Worm (Caenorhabditis elegans) whole organism, young adult: Measurements from ENCODE around the gene pah-1.

Experiments
- B0019.2 ChIP-seq: fragments of 200-800 bp; sonication (Bioruptor generic); conservative IDR thresholded peaks from 2 replicates; pipeline ENCODE4 v1.3.6; 2022; ENCODE audit warnings: missing genetic modification reagents, missing genetic modification characterization, missing compliant biosample characterization
- B0261.1 ChIP-seq: sonication (generic microtip); optimal IDR thresholded peaks from 2 replicates; lab custom pipeline; 2016; ENCODE audit warnings: mild to moderate bottlenecking, missing genetic modification characterization, moderate library complexity, missing compliant biosample characterization
- C17E4.6 ChIP-seq: fragments of 200-800 bp; sonication (Bioruptor generic); IDR thresholded peaks from 2 replicates; pipeline ENCODE4 v1.3.6; 2022; ENCODE audit warnings: missing genetic modification reagents, missing genetic modification characterization, missing compliant biosample characterization
- D2030.7 ChIP-seq: fragments of 200-800 bp; sonication (Bioruptor generic); IDR thresholded peaks from 2 replicates; pipeline ENCODE4 v1.3.6; 2022; ENCODE audit warnings: missing genetic modification reagents, missing genetic modification characterization, missing compliant biosample characterization
- F10E7.11 ChIP-seq: sonication (generic microtip); optimal IDR thresholded peaks from 2 replicates; lab custom pipeline; 2017; ENCODE audit warnings: mild to moderate bottlenecking, missing genetic modification characterization, moderate library complexity, missing compliant biosample characterization
- F33H1.4 ChIP-seq: fragments of 200-800 bp; sonication (Bioruptor generic); IDR thresholded peaks from 2 replicates; pipeline ENCODE4 v1.3.6; 2022; ENCODE audit warnings: missing genetic modification reagents, missing genetic modification characterization, missing compliant biosample characterization
- F55B11.4 ChIP-seq: sonication (generic microtip); optimal IDR thresholded peaks from 2 replicates; lab custom pipeline; 2016; ENCODE audit warnings: missing compliant biosample characterization, missing genetic modification characterization, borderline replicate concordance; ENCODE audit not compliant: insufficient read depth
- T07F8.4 ChIP-seq: sonication (generic microtip); optimal IDR thresholded peaks from 2 replicates; lab custom pipeline; 2016; ENCODE audit warnings: mild to moderate bottlenecking, missing genetic modification characterization, moderate library complexity, missing compliant biosample characterization
- ceh-27 ChIP-seq: fragments of 200-800 bp; sonication (Bioruptor generic); optimal IDR thresholded peaks from 2 replicates; lab custom pipeline; 2018; ENCODE audit warnings: mild to moderate bottlenecking, missing genetic modification characterization, moderate library complexity, missing compliant biosample characterization
- ceh-58 ChIP-seq: fragments of 200-800 bp; sonication (Bioruptor generic); IDR thresholded peaks from 2 replicates; pipeline ENCODE4 v1.3.6; 2022; ENCODE audit warnings: missing genetic modification characterization, missing compliant biosample characterization
- dox-1 ChIP-seq: fragments of 200-800 bp; sonication (Bioruptor generic); IDR thresholded peaks from 2 replicates; pipeline ENCODE4 v1.3.6; 2022; ENCODE audit warnings: missing genetic modification reagents, missing genetic modification characterization, missing compliant biosample characterization
- ets-4 ChIP-seq: fragments of 200-800 bp; sonication (Bioruptor generic); optimal IDR thresholded peaks from 2 replicates; lab custom pipeline; 2018; ENCODE audit warnings: mild to moderate bottlenecking, missing genetic modification characterization, missing compliant biosample characterization
- hmg-20 ChIP-seq: fragments of 200-800 bp; sonication (Bioruptor generic); IDR thresholded peaks from 2 replicates; pipeline ENCODE4 v1.3.6; 2022; ENCODE audit warnings: missing genetic modification reagents, missing genetic modification characterization, missing compliant biosample characterization
- madf-10 ChIP-seq: sonication (generic microtip); optimal IDR thresholded peaks from 2 replicates; lab custom pipeline; 2016; ENCODE audit warnings: mild to moderate bottlenecking, missing genetic modification characterization, missing compliant biosample characterization
- nfya-1 ChIP-seq: sonication (generic microtip); optimal IDR thresholded peaks from 2 replicates; lab custom pipeline; 2017; ENCODE audit warnings: antibody characterized with exemption, missing compliant biosample characterization, missing genetic modification characterization, borderline replicate concordance; ENCODE audit not compliant: insufficient read depth
- nhr-179 ChIP-seq: sonication (generic microtip); optimal IDR thresholded peaks from 2 replicates; lab custom pipeline; 2016; ENCODE audit warnings: mild to moderate bottlenecking, missing genetic modification characterization, missing compliant biosample characterization
- ztf-3 ChIP-seq: fragments of 200-800 bp; sonication (Bioruptor generic); optimal IDR thresholded peaks from 2 replicates; lab custom pipeline; 2018; ENCODE audit warnings: mild to moderate bottlenecking, missing genetic modification characterization, missing compliant biosample characterization

Gene pah-1

ce11 chrII:8714913-8715447 is 51.8 kb downstream of the pah-1 start, which contains the start of the genes rab-21 and T01B7.13:
TSS of gene rab-21 (minus strand) at chrII:8715013.
TSS of gene T01B7.13 (plus strand) at chrII:8715397.
- TF ChIP-seq F33H1.4 (no peak), ceh-58 (GFP tag; lab: Robert Waterston, UW) (no peak), D2030.7 (GFP tag; lab: Robert Waterston, UW) (no peak), nfya-1 (tag; lab: Kevin White, UChicago) (no peak), C17E4.6 (GFP tag; lab: Robert Waterston, UW) (no peak), ceh-27 (GFP tag; lab: Kevin White, UChicago) (no peak), madf-10 (tag; lab: Kevin White, UChicago) (no peak), T07F8.4 (no peak), ets-4 (GFP tag; lab: Kevin White, UChicago) (no peak), ztf-3 (GFP tag; lab: Kevin White, UChicago) (no peak), hmg-20 (GFP tag; lab: Robert Waterston, UW) (no peak), F55B11.4 (no peak), F10E7.11 (tag; lab: Kevin White, UChicago) (no peak), B0261.1 (tag; lab: Kevin White, UChicago) (no peak), dox-1 (GFP tag; lab: Robert Waterston, UW) (no peak), nhr-179 (no peak), B0019.2 (GFP tag; lab: Robert Waterston, UW) (no peak)
